Fruit fly (Drosophila melanogaster): ENCODE data around the gene CG13875.

Gene CG13875

DNA sequence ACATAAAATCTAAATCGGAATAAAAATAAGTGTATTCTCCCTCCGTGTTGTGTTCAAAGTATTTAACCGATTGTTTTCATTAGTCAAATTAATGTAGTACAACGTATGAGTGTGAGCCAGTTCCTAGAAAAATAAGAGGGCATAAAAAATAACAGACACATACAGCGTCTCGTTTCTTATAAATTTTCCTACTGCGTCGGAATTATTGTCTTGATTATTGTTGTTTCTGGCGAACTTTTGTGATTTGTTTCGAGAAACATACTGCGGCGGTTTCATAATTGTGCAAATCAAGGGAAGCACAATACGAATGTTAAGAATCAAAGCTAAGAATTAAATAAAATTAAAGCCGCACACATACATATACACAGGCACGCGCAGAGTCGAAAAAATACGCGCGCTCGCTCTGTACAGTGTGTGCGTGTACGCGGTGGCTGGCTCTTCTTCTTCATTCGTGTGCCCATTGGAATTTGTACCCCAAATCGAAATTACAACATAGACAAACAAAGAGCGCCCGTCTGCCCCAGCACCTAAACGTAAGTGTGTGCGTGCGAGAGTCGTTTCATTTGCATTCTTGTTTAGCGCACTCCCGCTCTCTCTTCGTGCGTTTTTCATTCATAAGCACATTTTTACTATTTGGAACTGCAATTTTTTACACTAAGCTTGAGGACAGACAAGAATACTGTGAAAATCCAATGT, 47.6 kb upstream of the CG13875 start (continued):
- TF ChIP-seq CG17359 (tag; optimal IDR thresholded peaks at IDR 0.05) (peak; percentile 13), caup (GFP tag; optimal IDR thresholded peaks at IDR 0.05; ENCODE audit: severe bottlenecking) (no peak), CG8089 (GFP tag; optimal IDR thresholded peaks at IDR 0.05) (no peak), CG17912 (GFP tag; optimal IDR thresholded peaks at IDR 0.05) (peak; percentile 46), Fer1 (GFP tag; optimal IDR thresholded peaks at IDR 0.05) (peak; percentile 34), CG4328 (GFP tag; optimal IDR thresholded peaks at IDR 0.05) (peak; percentile 14), HLH4C (GFP tag; IDR thresholded peaks at IDR 0.05; ENCODE audit: partially characterized antibody) (no peak), CG32532 (GFP tag; IDR thresholded peaks at IDR 0.05) (peak; percentile 64; the same call in 1 of the 2 replicates), Med (GFP tag) (peak; percentile 79), nom (GFP tag; optimal IDR thresholded peaks at IDR 0.05) (peak; percentile 88), CG7556 (GFP tag; optimal IDR thresholded peaks at IDR 0.05) (no peak), CG17385 (GFP tag; optimal IDR thresholded peaks at IDR 0.05) (peak; percentile 96), Vsx1 (GFP tag; optimal IDR thresholded peaks at IDR 0.05) (no peak), CG2678 (tag; optimal IDR thresholded peaks at IDR 0.05) (peak; percentile 14), HmgZ (tag; optimal IDR thresholded peaks at IDR 0.05) (peak; percentile 6), eve (GFP tag; optimal IDR thresholded peaks at IDR 0.05) (peak in 1 of 2 experiments; percentile 70), phol (tag; optimal IDR thresholded peaks at IDR 0.05) (no peak), peb (GFP tag; IDR thresholded peaks at IDR 0.05) (no peak), lab (GFP tag; optimal IDR thresholded peaks at IDR 0.05) (peak; percentile 61), CG32767 (GFP tag; IDR thresholded peaks at IDR 0.05) (peak; percentile 16; the same call in 1 of the 2 replicates), pzg (GFP tag; optimal IDR thresholded peaks at IDR 0.05) (no peak), Hmr (GFP tag; optimal IDR thresholded peaks at IDR 0.05) (peak; percentile 7), Mes4 (GFP tag; optimal IDR thresholded peaks at IDR 0.05) (no peak), Nf-YC (tag; optimal IDR thresholded peaks at IDR 0.05) (peak; percentile 20), CG18599 (GFP tag; optimal IDR thresholded peaks at IDR 0.05) (peak; percentile 0), pan (optimal IDR thresholded peaks at IDR 0.05) (no peak), pan (GFP tag; optimal IDR thresholded peaks at IDR 0.05 in 1 of 2, IDR thresholded peaks at IDR 0.05 in 1 of 2) (peak in 1 of 2 experiments; percentile 21), CG8290 (GFP tag; optimal IDR thresholded peaks at IDR 0.05) (no peak), CG8290 (tag; optimal IDR thresholded peaks at IDR 0.05) (peak in 1 of 2 experiments; percentile 52), Blimp-1 (GFP tag; optimal IDR thresholded peaks at IDR 0.05) (no peak), exex (tag; optimal IDR thresholded peaks at IDR 0.05) (peak; percentile 4), Lim3 (GFP tag; IDR thresholded peaks at IDR 0.05) (no peak), Scr (GFP tag; IDR thresholded peaks at IDR 0.05; ENCODE audit: partially characterized antibody) (0 out of 2 replicates have a peak, but pooled peaks have one; percentile 24), CG11093 (GFP tag; IDR thresholded peaks at IDR 0.05) (no peak), crol (GFP tag; IDR thresholded peaks at IDR 0.05) (peak; percentile 65), rib (GFP tag; IDR thresholded peaks at IDR 0.05) (peak; percentile 61; the same call in 1 of the 2 replicates), Xrp1 (GFP tag; IDR thresholded peaks at IDR 0.05) (0 out of 2 replicates have a peak, but pooled peaks have one; percentile 14), CG3163 (GFP tag; optimal IDR thresholded peaks at IDR 0.05) (peak; percentile 32), bowl (GFP tag; IDR thresholded peaks at IDR 0.05) (no peak), otp (GFP tag; IDR thresholded peaks at IDR 0.05) (peak; percentile 22; the same call in 1 of the 3 replicates), mirr (GFP tag; optimal IDR thresholded peaks at IDR 0.05) (peak; percentile 84), CG13775 (GFP tag; optimal IDR thresholded peaks at IDR 0.05) (peak; percentile 6), CG6175 (GFP tag; IDR thresholded peaks at IDR 0.05) (0 out of 3 replicates have a peak, but pooled peaks have one; percentile 22), Atf6 (GFP tag; IDR thresholded peaks at IDR 0.05) (peak; percentile 26; the same call in 1 of the 2 replicates), CG34376 (GFP tag; optimal IDR thresholded peaks at IDR 0.05) (peak; percentile 31), abd-A (tag; optimal IDR thresholded peaks at IDR 0.05) (peak; percentile 42), bsh (GFP tag; optimal IDR thresholded peaks at IDR 0.05) (peak in 1 of 2 experiments; percentile 39), unpg (GFP tag; optimal IDR thresholded peaks at IDR 0.05) (peak; percentile 9)

Data from whole organism, embryonic.